Fruit fly (Drosophila melanogaster) whole organism, prepupa: ENCODE results near the gene CG15144.

Experiments used
- Blimp-1 ChIP-seq: fragments of 200-800 bp; sonication (Bioruptor generic); optimal IDR thresholded peaks from 3 replicates; lab custom pipeline; 2017; ENCODE audit warnings: missing biosample characterization, missing genetic modification characterization, mild to moderate bottlenecking, moderate library complexity, missing genetic modification reagents
- CG10631 ChIP-seq: fragments of 200-800 bp; sonication (Bioruptor generic); optimal IDR thresholded peaks from 2 replicates; lab custom pipeline; 2016; ENCODE audit warnings: missing biosample characterization, missing genetic modification characterization
- CG10669 ChIP-seq: fragments of 200-800 bp; sonication (Bioruptor generic); optimal IDR thresholded peaks from 3 replicates; lab custom pipeline; 2018; ENCODE audit warnings: missing biosample characterization, mild to moderate bottlenecking, missing genetic modification characterization, moderate library complexity
- CG11294 ChIP-seq: fragments of 200-800 bp; sonication (Bioruptor generic); IDR thresholded peaks from 2 replicates; pipeline ENCODE4 v1.3.6; 2022; ENCODE audit warnings: missing biosample characterization, missing genetic modification characterization
- CG11762 ChIP-seq: fragments of 200-800 bp; sonication (Bioruptor generic); optimal IDR thresholded peaks from 3 replicates; lab custom pipeline; 2016; ENCODE audit warnings: missing biosample characterization, missing genetic modification characterization; ENCODE audit not compliant: insufficient read depth
- CG11902 ChIP-seq: fragments of 200-800 bp; sonication (Bioruptor generic); optimal IDR thresholded peaks from 3 replicates; lab custom pipeline; 2016; ENCODE audit warnings: missing biosample characterization, missing genetic modification characterization
- CG1621 ChIP-seq: fragments of 200-800 bp; sonication (Bioruptor generic); optimal IDR thresholded peaks from 3 replicates; lab custom pipeline; 2018; ENCODE audit warnings: missing biosample characterization, mild to moderate bottlenecking, missing genetic modification characterization
- CG31627 ChIP-seq: fragments of 200-800 bp; sonication (Bioruptor generic); optimal IDR thresholded peaks from 3 replicates; lab custom pipeline; 2016; ENCODE audit warnings: missing biosample characterization, missing genetic modification characterization
- CG32006 ChIP-seq: fragments of 200-800 bp; sonication (Bioruptor generic); optimal IDR thresholded peaks from 3 replicates; lab custom pipeline; 2017; ENCODE audit warnings: missing biosample characterization, mild to moderate bottlenecking, missing genetic modification characterization
- CG34406 ChIP-seq: fragments of 200-800 bp; sonication (Bioruptor generic); optimal IDR thresholded peaks from 3 replicates; lab custom pipeline; 2016; ENCODE audit warnings: missing biosample characterization, missing genetic modification characterization
- CG3919 ChIP-seq: fragments of 200-800 bp; sonication (Bioruptor generic); optimal IDR thresholded peaks from 3 replicates; lab custom pipeline; 2016; ENCODE audit warnings: missing biosample characterization, missing genetic modification characterization
- CG6163 ChIP-seq: fragments of 200-800 bp; sonication (Bioruptor generic); IDR thresholded peaks from 3 replicates; pipeline ENCODE4 v1.3.6; 2022; ENCODE audit warnings: missing biosample characterization, missing genetic modification characterization
- CG6276 ChIP-seq: fragments of 200-800 bp; sonication (Bioruptor generic); optimal IDR thresholded peaks from 2 replicates; lab custom pipeline; 2017; ENCODE audit warnings: missing biosample characterization, mild to moderate bottlenecking, missing genetic modification characterization
- CG6792 ChIP-seq: fragments of 200-800 bp; sonication (Bioruptor generic); optimal IDR thresholded peaks from 3 replicates; lab custom pipeline; 2016; ENCODE audit warnings: missing biosample characterization, missing genetic modification characterization
- CG6808 ChIP-seq: fragments of 200-800 bp; sonication (Bioruptor generic); optimal IDR thresholded peaks from 3 replicates; lab custom pipeline; 2017; ENCODE audit warnings: missing biosample characterization, missing genetic modification characterization, mild to moderate bottlenecking, moderate library complexity, missing genetic modification reagents
- CG6854 ChIP-seq: fragments of 200-800 bp; sonication (Bioruptor generic); optimal IDR thresholded peaks from 2 replicates; lab custom pipeline; 2017; ENCODE audit warnings: missing biosample characterization, mild to moderate bottlenecking, missing genetic modification characterization
- CG8319 ChIP-seq: fragments of 200-800 bp; sonication (Bioruptor generic); optimal IDR thresholded peaks from 3 replicates; lab custom pipeline; 2016; ENCODE audit warnings: missing biosample characterization, missing genetic modification characterization
- CG8632 ChIP-seq: fragments of 200-800 bp; sonication (Bioruptor generic); optimal IDR thresholded peaks from 3 replicates; lab custom pipeline; 2016; ENCODE audit warnings: missing biosample characterization, missing genetic modification characterization
- CG9139 ChIP-seq: fragments of 200-800 bp; sonication (Bioruptor generic); optimal IDR thresholded peaks from 3 replicates; lab custom pipeline; 2017; ENCODE audit warnings: missing biosample characterization, mild to moderate bottlenecking, missing genetic modification characterization
- Eip75B ChIP-seq: fragments of 200-800 bp; sonication (Bioruptor generic); optimal IDR thresholded peaks from 3 replicates; lab custom pipeline; 2016; ENCODE audit warnings: missing biosample characterization, missing genetic modification characterization
- Eip78C ChIP-seq: fragments of 200-800 bp; sonication (Bioruptor generic); peaks from one replicate; lab custom pipeline; 2016; ENCODE audit warnings: missing biosample characterization, missing genetic modification characterization
- Ets21C ChIP-seq: fragments of 200-800 bp; sonication (Bioruptor generic); optimal IDR thresholded peaks from 3 replicates; lab custom pipeline; 2016; ENCODE audit warnings: missing biosample characterization, missing genetic modification characterization
- Gug ChIP-seq: fragments of 200-800 bp; sonication (Bioruptor generic); IDR thresholded peaks from 2 replicates; pipeline ENCODE4 v1.3.6; 2022; ENCODE audit warnings: missing biosample characterization, missing genetic modification characterization
- Hr39 ChIP-seq: fragments of 200-800 bp; sonication (Bioruptor generic); optimal IDR thresholded peaks from 2 replicates; lab custom pipeline; 2016; ENCODE audit warnings: missing biosample characterization, missing genetic modification characterization
- Hr4 ChIP-seq: fragments of 200-800 bp; sonication (Bioruptor generic); optimal IDR thresholded peaks from 3 replicates; lab custom pipeline; 2016; ENCODE audit warnings: missing biosample characterization, missing genetic modification characterization
- Met ChIP-seq: fragments of 200-800 bp; sonication (Bioruptor generic); optimal IDR thresholded peaks from 3 replicates; lab custom pipeline; 2016; ENCODE audit warnings: missing biosample characterization, missing genetic modification characterization
- OdsH ChIP-seq: fragments of 200-800 bp; sonication (Bioruptor generic); optimal IDR thresholded peaks from 3 replicates; lab custom pipeline; 2016; ENCODE audit warnings: missing biosample characterization, missing genetic modification characterization
- Smox ChIP-seq: fragments of 200-800 bp; sonication (Bioruptor generic); optimal IDR thresholded peaks from 3 replicates; lab custom pipeline; 2016; ENCODE audit warnings: missing biosample characterization, missing genetic modification characterization
- Sox102F ChIP-seq: fragments of 200-800 bp; sonication (Bioruptor generic); optimal IDR thresholded peaks from 2 replicates; lab custom pipeline; 2016; ENCODE audit warnings: missing biosample characterization, mild to moderate bottlenecking, missing genetic modification characterization
- Sox14 ChIP-seq: fragments of 200-800 bp; sonication (Bioruptor generic); optimal IDR thresholded peaks from 3 replicates; lab custom pipeline; 2016; ENCODE audit warnings: missing biosample characterization, missing genetic modification characterization
- Sox15 ChIP-seq: fragments of 200-800 bp; sonication (Bioruptor generic); optimal IDR thresholded peaks from 3 replicates; lab custom pipeline; 2016; ENCODE audit warnings: missing biosample characterization, missing genetic modification characterization
- achi ChIP-seq: fragments of 200-800 bp; sonication (Bioruptor generic); optimal IDR thresholded peaks from 3 replicates; lab custom pipeline; 2016; ENCODE audit warnings: missing biosample characterization, missing genetic modification characterization
- acj6 ChIP-seq: fragments of 200-800 bp; sonication (Bioruptor generic); optimal IDR thresholded peaks from 3 replicates; lab custom pipeline; 2016; ENCODE audit warnings: missing biosample characterization, missing genetic modification characterization
- dsx ChIP-seq: fragments of 200-800 bp; optimal IDR thresholded peaks from 3 replicates; lab custom pipeline; 2019; ENCODE audit warnings: missing biosample characterization, mild to moderate bottlenecking, missing genetic modification characterization, moderate library complexity; ENCODE audit not compliant: poor library complexity, severe bottlenecking
- esn ChIP-seq: fragments of 200-800 bp; sonication (Bioruptor generic); optimal IDR thresholded peaks from 2 replicates; lab custom pipeline; 2016; ENCODE audit warnings: missing biosample characterization, mild to moderate bottlenecking, missing genetic modification characterization, moderate library complexity
- fd59A ChIP-seq: fragments of 200-800 bp; sonication (Bioruptor generic); optimal IDR thresholded peaks from 2 replicates; lab custom pipeline; 2017; ENCODE audit warnings: missing biosample characterization, mild to moderate bottlenecking, missing genetic modification characterization, missing genetic modification reagents
- fkh ChIP-seq: fragments of 200-800 bp; sonication (Bioruptor generic); optimal IDR thresholded peaks from 3 replicates; lab custom pipeline; 2017; ENCODE audit warnings: missing biosample characterization, mild to moderate bottlenecking, missing genetic modification characterization, moderate library complexity
- lz ChIP-seq: fragments of 200-800 bp; sonication (Bioruptor generic); optimal IDR thresholded peaks from 3 replicates; lab custom pipeline; 2016; ENCODE audit warnings: missing biosample characterization, missing genetic modification characterization
- pdm3 ChIP-seq: fragments of 200-800 bp; sonication (Bioruptor generic); optimal IDR thresholded peaks from 3 replicates; lab custom pipeline; 2016; ENCODE audit warnings: missing biosample characterization, missing genetic modification characterization
- salr ChIP-seq, 2 experiments: fragments of 200-800 bp; sonication (Bioruptor generic); optimal IDR thresholded peaks; 3 replicates each; lab custom pipeline; 2016 to 2018; ENCODE audit warnings: missing biosample characterization in 2 of 2, missing genetic modification characterization in 2 of 2, mild to moderate bottlenecking in 1 of 2
- spab ChIP-seq: fragments of 200-800 bp; sonication (Bioruptor generic); optimal IDR thresholded peaks from 2 replicates; lab custom pipeline; 2017; ENCODE audit warnings: missing biosample characterization, mild to moderate bottlenecking, missing genetic modification characterization, missing genetic modification reagents
- ss ChIP-seq, 2 experiments: fragments of 200-800 bp; sonication (Bioruptor generic); optimal IDR thresholded peaks; 2 replicates in 1 of 2; 3 replicates in 1 of 2; lab custom pipeline; 2017 to 2018; ENCODE audit warnings: mild to moderate bottlenecking in 2 of 2, missing biosample characterization in 2 of 2, missing genetic modification characterization in 2 of 2, moderate library complexity in 1 of 2
- svp ChIP-seq: fragments of 200-800 bp; sonication (Bioruptor generic); peaks from one replicate; lab custom pipeline; 2016; ENCODE audit warnings: missing biosample characterization, missing genetic modification characterization
- topi ChIP-seq: fragments of 200-800 bp; sonication (Bioruptor generic); optimal IDR thresholded peaks from 3 replicates; lab custom pipeline; 2016; ENCODE audit warnings: missing biosample characterization, missing genetic modification characterization
- vri ChIP-seq: fragments of 200-800 bp; sonication (Bioruptor generic); optimal IDR thresholded peaks from 3 replicates; lab custom pipeline; 2016; ENCODE audit warnings: missing biosample characterization, mild to moderate bottlenecking, missing genetic modification characterization

The CG15144 gene

dm6 chr2L:17514090-17514715 is 14.7 kb downstream of the CG15144 start:
- TF ChIP-seq lz (GFP tag; lab: Kevin White, UChicago) = peak; percentile 58
- TF ChIP-seq CG8319 (GFP tag; lab: Kevin White, UChicago) = peak; percentile 19
- peak; percentile 3 for TF ChIP-seq Sox15 (GFP tag; lab: Kevin White, UChicago)
- peak; percentile 7 for TF ChIP-seq CG9139 (GFP tag; lab: Kevin White, UChicago)
- TF ChIP-seq acj6 = peak; percentile 46
- peak; percentile 63 for TF ChIP-seq Smox
- peak; percentile 1 for TF ChIP-seq CG11902 (GFP tag; lab: Kevin White, UChicago)
- peak; percentile 56 for TF ChIP-seq CG6792
- TF ChIP-seq Ets21C = peak; percentile 38
- no peak for TF ChIP-seq Gug
- TF ChIP-seq fkh (GFP tag; lab: Kevin White, UChicago) = no peak
- TF ChIP-seq CG31627 (GFP tag; lab: Kevin White, UChicago) = peak; percentile 60
- peak; percentile 40 for TF ChIP-seq vri
- peak; percentile 22 for TF ChIP-seq spab (GFP tag; lab: Kevin White, UChicago)
- TF ChIP-seq CG11762 (GFP tag; lab: Kevin White, UChicago) = peak; percentile 21
- TF ChIP-seq CG32006 (GFP tag; lab: Kevin White, UChicago) = peak; percentile 9
- TF ChIP-seq dsx = no peak
- peak; percentile 44 for TF ChIP-seq achi
- no peak for TF ChIP-seq CG6854
- TF ChIP-seq Sox102F (GFP tag; lab: Kevin White, UChicago) = peak; percentile 43
- no peak for TF ChIP-seq esn (GFP tag; lab: Kevin White, UChicago)
- peak; percentile 14 for TF ChIP-seq Blimp-1
- TF ChIP-seq Hr39 (GFP tag; lab: Kevin White, UChicago) = peak; percentile 57
- peak; percentile 38 for TF ChIP-seq CG34406 (GFP tag; lab: Kevin White, UChicago)
- TF ChIP-seq OdsH (GFP tag; lab: Kevin White, UChicago) = peak; percentile 52
- TF ChIP-seq CG1621 = no peak
- TF ChIP-seq svp (GFP tag; lab: Kevin White, UChicago) = peak; percentile 87
- peak; percentile 33 for TF ChIP-seq pdm3 (GFP tag; lab: Kevin White, UChicago)
- TF ChIP-seq Hr4 (GFP tag; lab: Kevin White, UChicago) = no peak
- no peak for TF ChIP-seq Eip78C (GFP tag; lab: Kevin White, UChicago)
- TF ChIP-seq CG10631 = peak; percentile 27
- peak; percentile 67 for TF ChIP-seq Met (GFP tag; lab: Kevin White, UChicago)
- peak; percentile 53 for TF ChIP-seq CG10669 (GFP tag; lab: Kevin White, UChicago)
- no peak for TF ChIP-seq topi (GFP tag; lab: Kevin White, UChicago)
- peak; percentile 39 for TF ChIP-seq CG3919 (GFP tag; lab: Kevin White, UChicago)
- TF ChIP-seq Eip75B (GFP tag; lab: Kevin White, UChicago) = peak; percentile 44
- no peak for TF ChIP-seq CG6276 (GFP tag; lab: Kevin White, UChicago)
- TF ChIP-seq CG6808 (GFP tag; lab: Kevin White, UChicago) = peak; percentile 53
- peak; percentile 46 for TF ChIP-seq CG8632 (GFP tag; lab: Kevin White, UChicago)
- 0 out of 3 replicates have a peak, but pooled peaks have one; percentile 26 for TF ChIP-seq CG6163 (GFP tag; lab: Robert Waterston, UW)
- TF ChIP-seq fd59A (GFP tag; lab: Kevin White, UChicago) = peak; percentile 22
- no peak for TF ChIP-seq CG11294 (GFP tag; lab: Robert Waterston, UW)
- TF ChIP-seq salr (GFP tag; optimal IDR thresholded peaks at IDR 0.05; lab: Kevin White, UChicago) = no peak
- no peak for TF ChIP-seq Sox14 (GFP tag; lab: Kevin White, UChicago)
- peak in 1 of 2 experiments; percentile 55 for TF ChIP-seq ss (GFP tag; optimal IDR thresholded peaks at IDR 0.05; lab: Kevin White, UChicago)
- TF ChIP-seq, all 60 proteins: peak for 32
